Fruit fly (Drosophila melanogaster) S2 (cell line): ENCODE results near the gene CG13694.

Experiments
- CG8478 ChIP-seq: fragments of >200 bp; optimal IDR thresholded peaks from 2 replicates; lab custom pipeline; 2018
- CTCF ChIP-seq, 2 experiments: fragments of >200 bp; optimal IDR thresholded peaks; 2 replicates each; lab custom pipeline; 2018

The CG13694 gene

DNA sequence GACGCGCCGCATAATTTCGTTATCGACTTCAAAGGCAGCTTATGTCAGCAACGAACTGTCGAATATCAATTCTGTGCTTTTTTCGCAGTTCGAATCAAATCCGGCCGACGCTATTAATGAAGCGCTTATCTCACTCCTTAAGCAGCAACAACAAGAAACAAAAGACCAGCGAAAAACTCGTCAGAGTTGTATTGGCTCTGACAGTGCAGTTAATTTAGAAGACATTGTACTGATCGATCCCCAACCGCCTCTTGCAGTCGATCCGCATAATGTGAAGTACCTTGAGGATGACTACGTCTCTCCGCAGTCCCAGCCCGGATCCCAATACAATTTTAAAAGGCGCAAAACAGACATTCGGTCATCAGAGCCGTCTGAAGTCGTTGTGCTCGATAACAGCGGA, 46.7 kb downstream of the CG13694 start:
- TF ChIP-seq CTCF (optimal IDR thresholded peaks at IDR 0.05; lab: Kevin White, UChicago) (no peak), CG8478 (lab: Kevin White, UChicago) (no peak)

DNA sequence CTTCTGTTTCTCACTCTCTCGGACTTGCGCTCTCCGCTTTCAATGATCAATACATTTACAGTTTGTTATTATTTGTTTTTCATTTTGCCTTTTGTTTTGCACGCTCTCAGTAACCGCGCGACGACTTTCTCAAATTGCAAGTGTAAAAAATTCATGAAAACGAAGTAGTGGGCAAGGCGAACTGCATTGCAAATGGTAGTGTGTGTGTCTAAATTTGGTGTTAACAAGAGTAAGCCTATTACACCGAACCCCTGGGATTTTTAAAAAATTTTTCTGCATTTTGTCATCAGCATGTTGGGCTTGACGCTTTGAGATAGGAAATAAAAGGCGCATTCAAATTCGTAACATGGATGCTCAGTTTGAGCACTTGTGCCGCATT, 49.0 kb downstream of the CG13694 start:
- TF ChIP-seq CG8478 (lab: Kevin White, UChicago) (no peak), CTCF (optimal IDR thresholded peaks at IDR 0.05; lab: Kevin White, UChicago) (no peak)

DNA sequence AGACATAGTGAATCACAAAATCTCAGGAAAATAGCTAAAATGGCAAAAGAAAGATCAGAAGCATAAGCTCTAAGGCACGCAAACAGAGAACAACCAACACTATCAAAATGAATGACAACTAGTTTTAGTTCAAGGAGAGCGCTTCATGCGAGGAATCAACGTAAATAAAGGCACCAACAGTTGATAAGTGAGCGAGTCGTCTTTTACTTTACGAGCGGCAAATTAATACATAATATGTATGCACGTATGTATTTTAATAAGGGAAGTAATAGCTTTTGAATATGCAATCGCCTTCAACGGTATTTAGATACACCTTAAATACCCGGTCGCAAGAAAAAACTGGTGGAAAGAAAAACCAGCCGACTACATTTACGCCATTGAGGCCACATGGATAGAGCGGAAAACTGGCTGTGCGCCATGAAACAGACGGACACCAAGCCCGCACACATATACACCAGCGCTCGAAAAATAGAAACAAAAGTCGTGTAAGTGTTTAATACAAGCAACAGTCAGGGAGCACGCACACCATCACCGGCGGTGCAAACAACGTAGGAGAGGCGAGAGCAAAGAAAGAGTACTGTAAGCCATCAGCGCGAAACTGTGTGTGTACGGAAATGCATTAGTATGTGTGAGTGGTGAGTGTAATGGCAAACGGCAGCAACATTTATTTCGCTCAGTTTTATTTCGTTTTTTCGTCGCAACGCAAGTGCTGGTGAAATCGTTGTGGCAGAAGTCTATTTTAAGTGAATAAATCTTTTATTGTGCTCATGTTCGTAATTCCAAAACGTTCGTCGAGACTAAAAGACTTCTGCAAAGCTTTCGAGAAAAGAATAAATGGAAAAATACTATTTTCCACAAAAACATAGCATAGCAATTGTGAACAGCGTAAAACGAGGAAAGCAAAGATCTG, 49.7 kb downstream of the CG13694 start, which contains the start of gene dbr:
dbr (plus strand) TSS at position 114 of the 910 bp plus-strand sequence.
- TF ChIP-seq CG8478 (lab: Kevin White, UChicago) (no peak), CTCF (optimal IDR thresholded peaks at IDR 0.05; lab: Kevin White, UChicago) (no peak)
